Fruit fly (Drosophila melanogaster) whole organism, embryonic: ENCODE measurements around the gene Noc2.

Source experiments
- Ada2b ChIP-seq: fragments of 200-800 bp; sonication (Bioruptor generic); IDR thresholded peaks from 2 replicates; pipeline ENCODE4 v1.3.6; 2022; ENCODE audit warnings: missing biosample characterization, missing genetic modification characterization
- Atf6 ChIP-seq: fragments of 200-800 bp; sonication (Bioruptor generic); IDR thresholded peaks from 2 replicates; pipeline ENCODE4 v1.3.6; 2022; ENCODE audit warnings: missing biosample characterization, missing genetic modification characterization
- CG10274 ChIP-seq: fragments of 200-800 bp; sonication (Bioruptor generic); optimal IDR thresholded peaks from 3 replicates; lab custom pipeline; 2017; ENCODE audit warnings: missing biosample characterization, mild to moderate bottlenecking, missing genetic modification characterization
- CG10565 ChIP-seq: fragments of 200-800 bp; sonication (Bioruptor generic); optimal IDR thresholded peaks from 3 replicates; lab custom pipeline; 2016; ENCODE audit warnings: missing biosample characterization, mild to moderate bottlenecking, missing genetic modification characterization
- CG12659 ChIP-seq: fragments of 200-800 bp; sonication (Bioruptor generic); optimal IDR thresholded peaks from 3 replicates; lab custom pipeline; 2017; ENCODE audit warnings: mild to moderate bottlenecking, missing biosample characterization, missing genetic modification reagents, missing genetic modification characterization
- CG15073 ChIP-seq: fragments of 200-800 bp; sonication (Bioruptor generic); optimal IDR thresholded peaks from 2 replicates; lab custom pipeline; 2016; ENCODE audit warnings: missing biosample characterization, missing genetic modification characterization
- CG17612 ChIP-seq: fragments of 200-800 bp; sonication (Bioruptor generic); IDR thresholded peaks from 2 replicates; pipeline ENCODE4 v1.3.6; 2022; ENCODE audit warnings: missing biosample characterization, missing genetic modification characterization
- CG1792 ChIP-seq: fragments of 200-800 bp; sonication (Bioruptor generic); optimal IDR thresholded peaks from 2 replicates; lab custom pipeline; 2016; ENCODE audit warnings: missing biosample characterization, missing genetic modification characterization
- CG2199 ChIP-seq: fragments of 200-800 bp; sonication (Bioruptor generic); IDR thresholded peaks from 3 replicates; pipeline ENCODE4 v1.3.6; 2022; ENCODE audit warnings: missing biosample characterization, missing genetic modification characterization
- CG2875 ChIP-seq: fragments of 200-800 bp; sonication (Bioruptor generic); optimal IDR thresholded peaks from 2 replicates; lab custom pipeline; 2017; ENCODE audit warnings: missing biosample characterization, mild to moderate bottlenecking, missing genetic modification characterization, missing genetic modification reagents
- CG3065 ChIP-seq: fragments of 200-800 bp; sonication (Bioruptor generic); optimal IDR thresholded peaks from 2 replicates; lab custom pipeline; 2016; ENCODE audit warnings: missing biosample characterization, missing genetic modification characterization
- CG32772 ChIP-seq: fragments of 200-800 bp; sonication (Bioruptor generic); IDR thresholded peaks from 2 replicates; pipeline ENCODE4 v1.3.6; 2022; ENCODE audit warnings: missing biosample characterization, missing genetic modification characterization
- CG33557 ChIP-seq: fragments of 200-800 bp; sonication (Bioruptor generic); optimal IDR thresholded peaks from 2 replicates; lab custom pipeline; 2019; ENCODE audit warnings: missing biosample characterization, mild to moderate bottlenecking, missing genetic modification characterization, moderate library complexity
- CG3726 ChIP-seq: fragments of 200-800 bp; sonication (Bioruptor generic); IDR thresholded peaks from 3 replicates; pipeline ENCODE4, ENCODE4 v1.3.6; 2022; ENCODE audit warnings: missing biosample characterization, missing genetic modification characterization
- CG6791 ChIP-seq: fragments of 200-800 bp; sonication (Bioruptor generic); IDR thresholded peaks from 3 replicates; pipeline ENCODE4 v1.3.6; 2022; ENCODE audit warnings: missing biosample characterization, missing genetic modification characterization; ENCODE audit not compliant: partially characterized antibody
- CG7372 ChIP-seq: fragments of 200-800 bp; sonication (Bioruptor generic); IDR thresholded peaks from 2 replicates; pipeline ENCODE4 v1.3.6; 2022; ENCODE audit warnings: missing biosample characterization, missing genetic modification characterization
- CG8924 ChIP-seq: fragments of 200-800 bp; optimal IDR thresholded peaks from 3 replicates; lab custom pipeline; 2019; ENCODE audit warnings: missing biosample characterization, mild to moderate bottlenecking, missing genetic modification characterization, moderate library complexity
- CG9437 ChIP-seq: fragments of 200-800 bp; sonication (Bioruptor generic); optimal IDR thresholded peaks from 2 replicates; lab custom pipeline; 2018; ENCODE audit warnings: missing biosample characterization, mild to moderate bottlenecking, missing genetic modification characterization
- Dp ChIP-seq: fragments of 200-800 bp; sonication (Bioruptor generic); optimal IDR thresholded peaks from 2 replicates; lab custom pipeline; 2018; ENCODE audit warnings: missing biosample characterization, mild to moderate bottlenecking, missing genetic modification characterization, moderate library complexity
- ERR ChIP-seq: fragments of 200-800 bp; sonication (Bioruptor generic); optimal IDR thresholded peaks from 2 replicates; lab custom pipeline; 2016; ENCODE audit warnings: missing biosample characterization, missing genetic modification characterization
- Ets65A ChIP-seq: fragments of 200-800 bp; sonication (Bioruptor generic); peaks from one replicate; lab custom pipeline; 2016; ENCODE audit warnings: missing biosample characterization, missing genetic modification characterization
- GATAe ChIP-seq: fragments of 200-800 bp; sonication (Bioruptor generic); conservative IDR thresholded peaks from 2 replicates; pipeline ENCODE4 v1.3.6; 2022; ENCODE audit warnings: missing biosample characterization, missing genetic modification characterization
- H15 ChIP-seq: fragments of 200-800 bp; sonication (Bioruptor generic); IDR thresholded peaks from 3 replicates; pipeline ENCODE4 v1.3.6; 2022; ENCODE audit warnings: missing biosample characterization, missing genetic modification characterization
- HmgD ChIP-seq: fragments of 200-800 bp; sonication (Bioruptor generic); optimal IDR thresholded peaks from 3 replicates; lab custom pipeline; 2016; ENCODE audit warnings: missing biosample characterization, missing genetic modification characterization
- Nf-YC ChIP-seq: fragments of 200-800 bp; optimal IDR thresholded peaks from 3 replicates; lab custom pipeline; 2019; ENCODE audit warnings: missing biosample characterization, mild to moderate bottlenecking, missing genetic modification characterization, moderate library complexity
- Sox100B ChIP-seq: fragments of 200-800 bp; sonication (Bioruptor generic); optimal IDR thresholded peaks from 3 replicates; lab custom pipeline; 2018; ENCODE audit warnings: missing biosample characterization, mild to moderate bottlenecking, missing genetic modification characterization
- Usf ChIP-seq: fragments of 200-800 bp; sonication (Bioruptor generic); optimal IDR thresholded peaks from 2 replicates; lab custom pipeline; 2017; ENCODE audit warnings: missing genotype, missing biosample characterization, missing genetic modification characterization
- ac ChIP-seq: fragments of 200-800 bp; sonication (Bioruptor generic); optimal IDR thresholded peaks from 3 replicates; lab custom pipeline; 2017; ENCODE audit warnings: missing biosample characterization, mild to moderate bottlenecking, missing genetic modification characterization
- bab2 ChIP-seq: fragments of 200-800 bp; sonication (Bioruptor generic); optimal IDR thresholded peaks from 2 replicates; lab custom pipeline; 2016; ENCODE audit warnings: missing biosample characterization, missing genetic modification characterization
- btn ChIP-seq: fragments of 200-800 bp; sonication (Bioruptor generic); optimal IDR thresholded peaks from 2 replicates; lab custom pipeline; 2016; ENCODE audit warnings: missing biosample characterization, missing genetic modification characterization
- cg ChIP-seq: fragments of 200-800 bp; sonication (Bioruptor generic); optimal IDR thresholded peaks from 3 replicates; lab custom pipeline; 2019; ENCODE audit warnings: missing biosample characterization, mild to moderate bottlenecking, missing genetic modification characterization, moderate library complexity
- danr ChIP-seq: fragments of 200-800 bp; sonication (Bioruptor generic); IDR thresholded peaks from 2 replicates; pipeline ENCODE4 v1.3.6; 2022; ENCODE audit warnings: missing biosample characterization, missing genetic modification characterization
- en ChIP-seq: fragments of 200-800 bp; sonication (Bioruptor generic); optimal IDR thresholded peaks from 2 replicates; lab custom pipeline; 2016; ENCODE audit warnings: missing biosample characterization, missing genetic modification characterization
- fd102C ChIP-seq: fragments of 200-800 bp; sonication (Bioruptor generic); optimal IDR thresholded peaks from 2 replicates; lab custom pipeline; 2018; ENCODE audit warnings: missing biosample characterization, mild to moderate bottlenecking, missing genetic modification characterization, moderate library complexity
- fd3F ChIP-seq: fragments of 200-800 bp; sonication (Bioruptor generic); optimal IDR thresholded peaks from 2 replicates; lab custom pipeline; 2018; ENCODE audit warnings: missing biosample characterization, mild to moderate bottlenecking, missing genetic modification characterization, moderate library complexity
- grn ChIP-seq: fragments of 200-800 bp; sonication (Bioruptor generic); optimal IDR thresholded peaks from 3 replicates; lab custom pipeline; 2017; ENCODE audit warnings: missing biosample characterization, missing genetic modification characterization
- ind ChIP-seq: fragments of 200-800 bp; sonication (Bioruptor generic); optimal IDR thresholded peaks from 3 replicates; lab custom pipeline; 2016; ENCODE audit warnings: missing biosample characterization, missing genetic modification characterization
- lilli ChIP-seq: fragments of 200-800 bp; sonication (Bioruptor generic); optimal IDR thresholded peaks from 3 replicates; lab custom pipeline; 2016; ENCODE audit warnings: missing biosample characterization, missing genetic modification characterization
- lov ChIP-seq, 2 experiments: fragments of 200-800 bp in 1 of 2; fragments of >200 bp in 1 of 2; sonication (Bioruptor generic) in 1 of 2; IDR thresholded peaks in 1 of 2; optimal IDR thresholded peaks in 1 of 2; 2 replicates in 1 of 2; 3 replicates in 1 of 2; pipeline versions ENCODE4 v1.3.6 to Lab custom; 2017 to 2022; ENCODE audit warnings: missing biosample characterization in 1 of 2, missing genetic modification characterization in 1 of 2
- nom ChIP-seq: fragments of 200-800 bp; sonication (Bioruptor generic); optimal IDR thresholded peaks from 2 replicates; lab custom pipeline; 2017; ENCODE audit warnings: missing biosample characterization, missing genetic modification characterization, mild to moderate bottlenecking, moderate library complexity, missing genetic modification reagents
- onecut ChIP-seq: fragments of 200-800 bp; sonication (Bioruptor generic); IDR thresholded peaks from 2 replicates; pipeline ENCODE4 v1.3.6; 2022; ENCODE audit warnings: missing biosample characterization, missing genetic modification characterization
- org-1 ChIP-seq: fragments of 200-800 bp; sonication (Bioruptor generic); optimal IDR thresholded peaks from 2 replicates; lab custom pipeline; 2017; ENCODE audit warnings: missing biosample characterization, missing genetic modification characterization
- p53 ChIP-seq: fragments of 200-800 bp; sonication (Bioruptor generic); optimal IDR thresholded peaks from 2 replicates; lab custom pipeline; 2016; ENCODE audit warnings: missing biosample characterization, missing genetic modification characterization
- pum ChIP-seq: fragments of 200-800 bp; sonication (Bioruptor generic); optimal IDR thresholded peaks from 2 replicates; lab custom pipeline; 2016; ENCODE audit warnings: missing biosample characterization, missing genetic modification characterization
- salm ChIP-seq: fragments of 200-800 bp; sonication (Bioruptor generic); optimal IDR thresholded peaks from 2 replicates; lab custom pipeline; 2018; ENCODE audit warnings: missing biosample characterization, mild to moderate bottlenecking, missing genetic modification characterization
- sens ChIP-seq: fragments of 200-800 bp; sonication (Bioruptor generic); peaks from one replicate; lab custom pipeline; 2016; ENCODE audit warnings: missing biosample characterization, missing genetic modification characterization
- so ChIP-seq: fragments of 200-800 bp; sonication (Bioruptor generic); IDR thresholded peaks from 3 replicates; pipeline ENCODE4 v1.3.6; 2022; ENCODE audit warnings: missing biosample characterization, missing genetic modification characterization
- sqz ChIP-seq: fragments of 200-800 bp; sonication (Bioruptor generic); optimal IDR thresholded peaks from 3 replicates; lab custom pipeline; 2018; ENCODE audit warnings: missing biosample characterization, mild to moderate bottlenecking, missing genetic modification characterization
- tll ChIP-seq, 2 experiments: fragments of 200-800 bp in 1 of 2; fragments of >200 bp in 1 of 2; sonication (Bioruptor generic) in 1 of 2; optimal IDR thresholded peaks; 2 replicates each; lab custom pipeline; 2017 to 2019; ENCODE audit warnings: missing biosample characterization in 2 of 2, missing genetic modification characterization in 2 of 2, mild to moderate bottlenecking in 1 of 2, moderate library complexity in 1 of 2
- zen ChIP-seq: fragments of 200-800 bp; sonication (Bioruptor generic); optimal IDR thresholded peaks from 3 replicates; lab custom pipeline; 2018; ENCODE audit warnings: missing biosample characterization, mild to moderate bottlenecking, missing genetic modification characterization, moderate library complexity

The Noc2 gene

DNA sequence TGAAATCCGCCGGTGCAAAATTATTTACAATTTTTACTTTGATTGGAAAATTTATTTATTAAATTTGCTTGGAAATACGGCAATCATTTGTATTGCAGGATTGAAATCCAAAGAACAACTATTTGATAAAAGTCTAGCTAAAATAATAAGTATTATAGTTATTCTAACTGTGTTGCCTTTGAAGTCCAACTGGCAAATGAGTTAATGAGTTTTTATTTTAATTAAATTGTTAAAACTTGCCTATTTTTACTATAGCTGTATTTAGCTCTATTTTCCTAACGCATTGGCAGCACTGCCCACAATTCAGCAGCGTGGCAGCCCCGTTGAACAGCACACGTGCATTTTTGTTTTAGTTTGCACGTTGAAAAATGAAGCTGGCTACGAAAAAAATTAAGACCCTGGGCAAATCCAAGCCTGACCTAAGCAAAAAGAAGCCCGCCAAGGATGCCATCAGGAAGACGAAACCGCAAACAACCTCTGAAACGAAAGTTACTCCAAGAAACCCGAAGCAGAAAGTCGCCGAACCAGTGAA is at the start of gene Noc2 (continued):
- TF ChIP-seq pum (peak; percentile 51), salm (no peak), Ada2b (GFP tag; lab: Robert Waterston, UW) (peak; percentile 51; the same call in 1 of the 2 replicates), GATAe (no peak), HmgD (GFP tag; lab: Kevin White, UChicago) (peak; percentile 1), CG12659 (GFP tag; lab: Kevin White, UChicago) (no peak), CG3065 (peak; percentile 2), so (GFP tag; lab: Robert Waterston, UW) (no peak), CG33557 (GFP tag; lab: Kevin White, UChicago) (no peak), sens (peak; percentile 39), cg (GFP tag; lab: Kevin White, UChicago) (no peak), H15 (peak; percentile 62; the same call in 2 of the 3 replicates), org-1 (no peak), Dp (GFP tag; lab: Kevin White, UChicago) (peak; percentile 7), CG10274 (GFP tag; lab: Kevin White, UChicago) (no peak), Nf-YC (tag; lab: Kevin White, UChicago) (peak; percentile 55), Usf (GFP tag; lab: Kevin White, UChicago) (peak; percentile 24), CG9437 (GFP tag; lab: Kevin White, UChicago) (peak; percentile 14), Atf6 (GFP tag; lab: Robert Waterston, UW) (0 out of 2 replicates have a peak, but pooled peaks have one; percentile 14), fd102C (no peak), CG2875 (GFP tag; lab: Kevin White, UChicago) (no peak), sqz (GFP tag; lab: Kevin White, UChicago) (no peak), CG1792 (no peak), bab2 (no peak), CG32772 (GFP tag; lab: Robert Waterston, UW) (peak; percentile 35; the same call in 1 of the 2 replicates), lilli (GFP tag; lab: Kevin White, UChicago) (peak; percentile 52), lov (optimal IDR thresholded peaks at IDR 0.05; lab: Kevin White, UChicago) (no peak), lov (GFP tag; IDR thresholded peaks at IDR 0.05; lab: Robert Waterston, UW) (no peak), CG15073 (GFP tag; lab: Kevin White, UChicago) (no peak), onecut (GFP tag; lab: Robert Waterston, UW) (no peak), CG7372 (GFP tag; lab: Robert Waterston, UW) (peak; percentile 33; the same call in 1 of the 2 replicates), zen (tag; lab: Kevin White, UChicago) (peak; percentile 6)

- no peak for TF ChIP-seq btn (GFP tag; lab: Kevin White, UChicago)
- no peak for TF ChIP-seq Ets65A (GFP tag; lab: Kevin White, UChicago)
- no peak for TF ChIP-seq ERR (GFP tag; lab: Kevin White, UChicago)
- TF ChIP-seq CG2199 (GFP tag; lab: Robert Waterston, UW): peak; percentile 97
These were observed 47.8 kb upstream of the Noc2 start for dm6 chr2L:21115687-21116086.

DNA sequence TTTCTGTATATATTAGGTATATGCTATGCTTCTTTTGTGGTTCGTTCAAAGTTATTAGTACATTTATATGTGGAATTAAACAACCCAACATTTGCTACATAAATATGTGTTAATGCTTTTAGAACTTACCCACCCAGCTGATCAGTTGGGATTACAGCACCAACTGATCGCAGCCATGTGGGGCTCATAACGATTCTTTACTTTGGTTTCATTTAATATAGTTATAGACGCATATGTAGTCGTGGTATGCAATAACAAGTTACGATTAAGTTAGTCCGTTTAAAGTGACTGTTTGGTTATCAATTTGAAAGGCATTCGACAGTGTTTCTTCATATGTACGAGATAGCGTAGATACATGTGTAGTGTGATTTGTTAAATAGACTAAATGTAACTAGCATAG is 27.7 kb upstream of the Noc2 start:
- no peak for TF ChIP-seq CG3726
- TF ChIP-seq CG10565 (GFP tag; lab: Kevin White, UChicago): no peak
- no peak for TF ChIP-seq fd3F
- TF ChIP-seq CG17612 (GFP tag; lab: Robert Waterston, UW): no peak
- no peak for TF ChIP-seq GATAe
- TF ChIP-seq p53 (GFP tag; lab: Kevin White, UChicago): no peak
- TF ChIP-seq en: no peak
- no peak for TF ChIP-seq grn (GFP tag; lab: Kevin White, UChicago)
- no peak for TF ChIP-seq CG6791 (GFP tag; lab: Robert Waterston, UW)
- TF ChIP-seq danr (GFP tag; lab: Robert Waterston, UW): no peak
- no peak for TF ChIP-seq tll (GFP tag; optimal IDR thresholded peaks at IDR 0.05; lab: Kevin White, UChicago)
- no peak for TF ChIP-seq nom (GFP tag; lab: Kevin White, UChicago)
- no peak for TF ChIP-seq Sox100B (GFP tag; lab: Kevin White, UChicago)
- no peak for TF ChIP-seq CG8924 (tag; lab: Kevin White, UChicago)
- TF ChIP-seq ind (GFP tag; lab: Kevin White, UChicago): no peak
- TF ChIP-seq salm: no peak
- no peak for TF ChIP-seq ac
